Fruit fly (Drosophila melanogaster): ENCODE results near the gene Rrp1.

dm6 chr2L:3018212-3018611, 45.9 kb upstream of the Rrp1 start, which contains the start of the genes CG17224 and CG17264:
- TF ChIP-seq fru (GFP tag; optimal IDR thresholded peaks at IDR 0.05) (no peak), Dfd (GFP tag; optimal IDR thresholded peaks at IDR 0.05) (no peak), woc (GFP tag; optimal IDR thresholded peaks at IDR 0.05) (no peak), psq (GFP tag; optimal IDR thresholded peaks at IDR 0.05) (no peak), Mio (GFP tag; optimal IDR thresholded peaks at IDR 0.05) (no peak), N (GFP tag; optimal IDR thresholded peaks at IDR 0.05) (no peak), Vsx2 (GFP tag; optimal IDR thresholded peaks at IDR 0.05; ENCODE audit: partially characterized antibody) (no peak)

Measured in whole organism, wandering third instar larva.